Fruit fly (Drosophila melanogaster) whole organism, embryonic: ENCODE results near the gene Adck5.

Experiments
- B-H1 ChIP-seq: fragments of 200-800 bp; sonication (Bioruptor generic); IDR thresholded peaks from 3 replicates; pipeline ENCODE4 v1.3.6; 2022; ENCODE audit warnings: missing biosample characterization, missing genetic modification characterization
- CG10267 ChIP-seq: fragments of 200-800 bp; sonication (Bioruptor generic); optimal IDR thresholded peaks from 2 replicates; lab custom pipeline; 2018; ENCODE audit warnings: missing biosample characterization, mild to moderate bottlenecking, missing genetic modification characterization, moderate library complexity
- CG11085 ChIP-seq: fragments of 200-800 bp; sonication (Bioruptor generic); IDR thresholded peaks from 2 replicates; pipeline ENCODE4 v1.3.6; 2022; ENCODE audit warnings: missing biosample characterization, missing genetic modification characterization
- CG11398 ChIP-seq: fragments of 200-800 bp; sonication (Bioruptor generic); optimal IDR thresholded peaks from 2 replicates; lab custom pipeline; 2016; ENCODE audit warnings: missing biosample characterization, missing genetic modification characterization
- CG11456 ChIP-seq: fragments of 200-800 bp; sonication (Bioruptor generic); IDR thresholded peaks from 3 replicates; pipeline ENCODE4 v1.3.6; 2022; ENCODE audit warnings: missing biosample characterization, missing genetic modification characterization
- CG12299 ChIP-seq: fragments of 200-800 bp; sonication (Bioruptor generic); optimal IDR thresholded peaks from 2 replicates; lab custom pipeline; 2018; ENCODE audit warnings: missing biosample characterization, mild to moderate bottlenecking, missing genetic modification characterization
- CG13894 ChIP-seq: fragments of 200-800 bp; sonication (Bioruptor generic); optimal IDR thresholded peaks from 3 replicates; lab custom pipeline; 2018; ENCODE audit warnings: missing biosample characterization, mild to moderate bottlenecking, missing genetic modification characterization, moderate library complexity
- CG14050 ChIP-seq: fragments of 200-800 bp; sonication (Bioruptor generic); IDR thresholded peaks from 3 replicates; pipeline ENCODE4 v1.3.6; 2022; ENCODE audit warnings: missing biosample characterization, missing genetic modification characterization
- CG15073 ChIP-seq: fragments of 200-800 bp; sonication (Bioruptor generic); optimal IDR thresholded peaks from 2 replicates; lab custom pipeline; 2016; ENCODE audit warnings: missing biosample characterization, missing genetic modification characterization
- CG15696 ChIP-seq: fragments of 200-800 bp; sonication (Bioruptor generic); optimal IDR thresholded peaks from 2 replicates; lab custom pipeline; 2019; ENCODE audit warnings: missing biosample characterization, mild to moderate bottlenecking, missing genetic modification characterization, moderate library complexity
- CG1602 ChIP-seq: fragments of 200-800 bp; sonication (Bioruptor generic); optimal IDR thresholded peaks from 3 replicates; lab custom pipeline; 2016; ENCODE audit warnings: missing biosample characterization, missing genetic modification characterization
- CG17359 ChIP-seq: fragments of 200-800 bp; sonication (Bioruptor generic); optimal IDR thresholded peaks from 3 replicates; lab custom pipeline; 2018; ENCODE audit warnings: missing biosample characterization, mild to moderate bottlenecking, missing genetic modification characterization, moderate library complexity
- CG17361 ChIP-seq: fragments of 200-800 bp; sonication (Bioruptor generic); IDR thresholded peaks from 3 replicates; pipeline ENCODE4 v1.3.6; 2022; ENCODE audit warnings: missing biosample characterization, missing genetic modification characterization
- CG17829 ChIP-seq: fragments of 200-800 bp; optimal IDR thresholded peaks from 2 replicates; lab custom pipeline; 2019; ENCODE audit warnings: missing biosample characterization, mild to moderate bottlenecking, missing genetic modification characterization, moderate library complexity
- CG2116 ChIP-seq: fragments of 200-800 bp; sonication (Bioruptor generic); optimal IDR thresholded peaks from 3 replicates; lab custom pipeline; 2018; ENCODE audit warnings: missing biosample characterization, mild to moderate bottlenecking, missing genetic modification characterization
- CG32772 ChIP-seq: fragments of 200-800 bp; sonication (Bioruptor generic); IDR thresholded peaks from 2 replicates; pipeline ENCODE4 v1.3.6; 2022; ENCODE audit warnings: missing biosample characterization, missing genetic modification characterization
- CG3847 ChIP-seq: fragments of 200-800 bp; sonication (Bioruptor generic); IDR thresholded peaks from 2 replicates; pipeline ENCODE4 v1.3.6; 2022; ENCODE audit warnings: missing biosample characterization, missing genetic modification characterization
- CG6689 ChIP-seq: fragments of 200-800 bp; sonication (Bioruptor generic); IDR thresholded peaks from 2 replicates; pipeline ENCODE4 v1.3.6; 2022; ENCODE audit warnings: missing biosample characterization, missing genetic modification characterization
- CG8089 ChIP-seq: fragments of 200-800 bp; sonication (Bioruptor generic); optimal IDR thresholded peaks from 3 replicates; lab custom pipeline; 2016; ENCODE audit warnings: missing biosample characterization, missing genetic modification characterization
- CG8281 ChIP-seq: fragments of 200-800 bp; sonication (Bioruptor generic); optimal IDR thresholded peaks from 2 replicates; lab custom pipeline; 2018; ENCODE audit warnings: missing biosample characterization, mild to moderate bottlenecking, missing genetic modification characterization, moderate library complexity
- CG9817 ChIP-seq: fragments of 200-800 bp; sonication (Bioruptor generic); optimal IDR thresholded peaks from 2 replicates; lab custom pipeline; 2018; ENCODE audit warnings: missing biosample characterization, mild to moderate bottlenecking, missing genetic modification characterization, moderate library complexity
- CTCF ChIP-seq: fragments of 200-800 bp; sonication (Bioruptor generic); optimal IDR thresholded peaks from 2 replicates; lab custom pipeline; 2017; ENCODE audit warnings: missing biosample characterization, mild to moderate bottlenecking, missing genetic modification characterization, moderate library complexity
- Deaf1 ChIP-seq: fragments of 200-800 bp; optimal IDR thresholded peaks from 3 replicates; lab custom pipeline; 2019; ENCODE audit warnings: missing biosample characterization, mild to moderate bottlenecking, missing genetic modification characterization, moderate library complexity
- Dip2 ChIP-seq: fragments of 200-800 bp; sonication (Bioruptor generic); IDR thresholded peaks from 2 replicates; pipeline ENCODE4 v1.3.6; 2022; ENCODE audit warnings: missing biosample characterization, missing genetic modification characterization
- ERR ChIP-seq: fragments of 200-800 bp; sonication (Bioruptor generic); optimal IDR thresholded peaks from 2 replicates; lab custom pipeline; 2016; ENCODE audit warnings: missing biosample characterization, missing genetic modification characterization
- Hr3 ChIP-seq: fragments of 200-800 bp; sonication (Bioruptor generic); optimal IDR thresholded peaks from 3 replicates; lab custom pipeline; 2016; ENCODE audit warnings: missing biosample characterization, missing genetic modification characterization
- Oaz ChIP-seq: fragments of 200-800 bp; sonication (Bioruptor generic); IDR thresholded peaks from 2 replicates; pipeline ENCODE4 v1.3.6; 2022; ENCODE audit warnings: missing biosample characterization, missing genetic modification characterization
- Ptx1 ChIP-seq: fragments of 200-800 bp; sonication (Bioruptor generic); IDR thresholded peaks from 2 replicates; pipeline ENCODE4 v1.3.6; 2022; ENCODE audit warnings: missing biosample characterization, missing genetic modification characterization
- Rx ChIP-seq: fragments of 200-800 bp; sonication (Bioruptor generic); IDR thresholded peaks from 2 replicates; pipeline ENCODE4 v1.3.6; 2022; ENCODE audit warnings: missing biosample characterization, missing genetic modification characterization
- Trl ChIP-seq, 3 experiments: fragments of >200 bp in 2 of 3; fragments of 200-800 bp in 1 of 3; sonication (Bioruptor generic) in 1 of 3; optimal IDR thresholded peaks; 2 replicates in 1 of 3; 3 replicates in 2 of 3; lab custom pipeline; 2016 to 2017; ENCODE audit warnings: missing biosample characterization in 1 of 3, missing genetic modification characterization in 1 of 3
- YL-1 ChIP-seq: fragments of 200-800 bp; sonication (Bioruptor generic); optimal IDR thresholded peaks from 3 replicates; lab custom pipeline; 2017; ENCODE audit warnings: missing biosample characterization, mild to moderate bottlenecking, missing genetic modification characterization
- amos ChIP-seq: fragments of 200-800 bp; sonication (Bioruptor generic); IDR thresholded peaks from 2 replicates; pipeline ENCODE4 v1.3.6; 2022; ENCODE audit warnings: missing biosample characterization, missing genetic modification characterization; ENCODE audit not compliant: partially characterized antibody
- az2 ChIP-seq: fragments of 200-800 bp; sonication (Bioruptor generic); optimal IDR thresholded peaks from 3 replicates; lab custom pipeline; 2016; ENCODE audit warnings: missing biosample characterization, missing genetic modification characterization
- br ChIP-seq: fragments of >200 bp; optimal IDR thresholded peaks from 2 replicates; lab custom pipeline; 2017
- bsh ChIP-seq, 2 experiments: fragments of 200-800 bp; sonication (Bioruptor generic); optimal IDR thresholded peaks; 2 replicates each; lab custom pipeline; 2017 to 2018; ENCODE audit warnings: mild to moderate bottlenecking in 2 of 2, missing biosample characterization in 2 of 2, missing genetic modification characterization in 2 of 2, moderate library complexity in 1 of 2
- caup ChIP-seq: fragments of 200-800 bp; sonication (Bioruptor generic); optimal IDR thresholded peaks from 3 replicates; lab custom pipeline; 2017; ENCODE audit warnings: missing biosample characterization, mild to moderate bottlenecking, missing genetic modification characterization, moderate library complexity; ENCODE audit not compliant: severe bottlenecking
- fd3F ChIP-seq: fragments of 200-800 bp; sonication (Bioruptor generic); optimal IDR thresholded peaks from 2 replicates; lab custom pipeline; 2018; ENCODE audit warnings: missing biosample characterization, mild to moderate bottlenecking, missing genetic modification characterization, moderate library complexity
- lola ChIP-seq, 3 experiments: fragments of >200 bp in 2 of 3; fragments of 200-800 bp in 1 of 3; sonication (Bioruptor generic) in 1 of 3; optimal IDR thresholded peaks; 2 replicates each; lab custom pipeline; 2017 to 2019; ENCODE audit warnings: missing biosample characterization in 3 of 3, missing genetic modification characterization in 3 of 3, mild to moderate bottlenecking in 1 of 3, moderate library complexity in 1 of 3
- otp ChIP-seq: fragments of 200-800 bp; sonication (Bioruptor generic); IDR thresholded peaks from 3 replicates; pipeline ENCODE4, ENCODE4 v1.3.6; 2022; ENCODE audit warnings: missing biosample characterization, missing genetic modification characterization
- phol ChIP-seq: fragments of 200-800 bp; sonication (Bioruptor generic); optimal IDR thresholded peaks from 3 replicates; lab custom pipeline; 2018; ENCODE audit warnings: missing biosample characterization, mild to moderate bottlenecking, missing genetic modification characterization, moderate library complexity
- prd ChIP-seq, 3 experiments: fragments of >200 bp in 2 of 3; fragments of 200-800 bp in 1 of 3; sonication (Bioruptor generic) in 1 of 3; optimal IDR thresholded peaks in 2 of 3; IDR thresholded peaks in 1 of 3; 2 replicates in 2 of 3; 3 replicates in 1 of 3; pipeline versions ENCODE4 v1.3.6 to Lab custom; 2017 to 2022; ENCODE audit warnings: missing biosample characterization in 1 of 3, missing genetic modification characterization in 1 of 3
- psq ChIP-seq: fragments of 200-800 bp; sonication (Bioruptor generic); optimal IDR thresholded peaks from 2 replicates; lab custom pipeline; 2017; ENCODE audit warnings: missing biosample characterization, missing genetic modification characterization
- ranshi ChIP-seq: fragments of 200-800 bp; sonication (Bioruptor generic); IDR thresholded peaks from 2 replicates; pipeline ENCODE4 v1.3.6; 2022; ENCODE audit warnings: missing biosample characterization, missing genetic modification characterization
- rib ChIP-seq: fragments of 200-800 bp; sonication (Bioruptor generic); IDR thresholded peaks from 2 replicates; pipeline ENCODE4 v1.3.6; 2022; ENCODE audit warnings: missing biosample characterization, missing genetic modification characterization
- sima ChIP-seq: fragments of 200-800 bp; sonication (Bioruptor generic); optimal IDR thresholded peaks from 2 replicates; lab custom pipeline; 2016; ENCODE audit warnings: missing biosample characterization, missing genetic modification characterization
- sqz ChIP-seq: fragments of 200-800 bp; sonication (Bioruptor generic); optimal IDR thresholded peaks from 3 replicates; lab custom pipeline; 2018; ENCODE audit warnings: missing biosample characterization, mild to moderate bottlenecking, missing genetic modification characterization
- usp ChIP-seq: fragments of >200 bp; optimal IDR thresholded peaks from 2 replicates; lab custom pipeline; 2017; ENCODE audit warnings: missing biosample characterization, missing genetic modification characterization
- wdn ChIP-seq: fragments of 200-800 bp; sonication (Bioruptor generic); IDR thresholded peaks from 2 replicates; pipeline ENCODE4 v1.3.6; 2022; ENCODE audit warnings: missing biosample characterization, missing genetic modification characterization
- zen2 ChIP-seq: fragments of 200-800 bp; sonication (Bioruptor generic); IDR thresholded peaks from 3 replicates; pipeline ENCODE4 v1.3.6; 2022; ENCODE audit warnings: missing biosample characterization, missing genetic modification characterization; ENCODE audit not compliant: partially characterized antibody

The Adck5 gene

dm6 chr3L:11197291-11198021 lies 27.8 kb downstream of the Adck5 start, which contains the start of gene GlcAT-P (continued):
- TF ChIP-seq CG32772, result peak; percentile 34; the same call in 1 of the 2 replicates
- no peak for TF ChIP-seq br (lab: Kevin White, UChicago)
- TF ChIP-seq CG10267, result peak; percentile 70
- TF ChIP-seq rib, result no peak
- peak; percentile 11 for TF ChIP-seq CG2116 (GFP tag; lab: Kevin White, UChicago)
- peak; percentile 48 for TF ChIP-seq CG1602
- peak; percentile 75 for TF ChIP-seq Ptx1 (GFP tag; lab: Robert Waterston, UW)
- TF ChIP-seq CG11398 (GFP tag; lab: Kevin White, UChicago), result no peak
- TF ChIP-seq ERR, result no peak
- no peak for TF ChIP-seq usp (GFP tag; lab: Kevin White, UChicago)
- no peak for TF ChIP-seq psq (GFP tag; lab: Kevin White, UChicago)
- TF ChIP-seq CG17359, result peak; percentile 50
- no peak for TF ChIP-seq Dip2 (GFP tag; lab: Robert Waterston, UW)
- TF ChIP-seq Oaz (GFP tag; lab: Robert Waterston, UW), result peak; percentile 43
- TF ChIP-seq Hr3 (GFP tag; lab: Kevin White, UChicago), result peak; percentile 57
- TF ChIP-seq CG6689, result peak; percentile 88
- TF ChIP-seq CG3847 (GFP tag; lab: Robert Waterston, UW), result peak; percentile 68
- no peak for TF ChIP-seq prd (optimal IDR thresholded peaks at IDR 0.05; lab: Kevin White, UChicago)
- TF ChIP-seq prd (GFP tag; IDR thresholded peaks at IDR 0.05; lab: Robert Waterston, UW), result peak; percentile 63
- TF ChIP-seq ranshi (GFP tag; lab: Robert Waterston, UW), result peak; percentile 53; the same call in 1 of the 2 replicates
- peak; percentile 67 for TF ChIP-seq phol
- no peak for TF ChIP-seq zen2 (GFP tag; lab: Robert Waterston, UW)
- 0 out of 2 replicates have a peak, but pooled peaks have one; percentile 36 for TF ChIP-seq CG11085 (GFP tag; lab: Robert Waterston, UW)
- no peak for TF ChIP-seq CG11456 (GFP tag; lab: Robert Waterston, UW)
- peak; percentile 59; the same call in 2 of the 3 replicates for TF ChIP-seq B-H1 (GFP tag; lab: Robert Waterston, UW)
- TF ChIP-seq amos (GFP tag; lab: Robert Waterston, UW), result no peak; the same call in 1 of the 2 replicates
- TF ChIP-seq lola (GFP tag; optimal IDR thresholded peaks at IDR 0.05; lab: Kevin White, UChicago), result peak in 1 of 3 experiments; percentile 77
- no peak for TF ChIP-seq CTCF (GFP tag; lab: Kevin White, UChicago)
- TF ChIP-seq CG12299 (tag; lab: Kevin White, UChicago), result peak; percentile 52
- peak; percentile 59 for TF ChIP-seq fd3F (GFP tag; lab: Kevin White, UChicago)
- TF ChIP-seq CG15696 (tag; lab: Kevin White, UChicago), result peak; percentile 59
- TF ChIP-seq YL-1, result peak; percentile 13
- no peak for TF ChIP-seq CG15073 (GFP tag; lab: Kevin White, UChicago)
- peak; percentile 7 for TF ChIP-seq CG8281
- no peak for TF ChIP-seq wdn (GFP tag; lab: Robert Waterston, UW)
- peak; percentile 65 for TF ChIP-seq CG17829 (tag; lab: Kevin White, UChicago)
- TF ChIP-seq Deaf1 (tag; lab: Kevin White, UChicago), result peak; percentile 45
- peak; percentile 71 for TF ChIP-seq sqz (GFP tag; lab: Kevin White, UChicago)
- TF ChIP-seq caup (GFP tag; lab: Kevin White, UChicago), result peak; percentile 63
- TF ChIP-seq bsh (GFP tag; optimal IDR thresholded peaks at IDR 0.05; lab: Kevin White, UChicago), result peak in 1 of 2 experiments; percentile 78
- TF ChIP-seq CG9817 (tag; lab: Kevin White, UChicago), result peak; percentile 55
- no peak for TF ChIP-seq CG8089 (GFP tag; lab: Kevin White, UChicago)
- TF ChIP-seq CG17361 (GFP tag; lab: Robert Waterston, UW), result peak; percentile 87
- TF ChIP-seq CG14050 (GFP tag; lab: Robert Waterston, UW), result peak; percentile 46; the same call in 2 of the 3 replicates
- TF ChIP-seq Trl (optimal IDR thresholded peaks at IDR 0.05; lab: Kevin White, UChicago), result peak in 1 of 2 experiments; percentile 51
- no peak for TF ChIP-seq Trl (GFP tag; optimal IDR thresholded peaks at IDR 0.05; lab: Kevin White, UChicago)
- no peak for TF ChIP-seq Rx
- TF ChIP-seq sima (GFP tag; lab: Kevin White, UChicago), result no peak
- TF ChIP-seq CG13894, result peak; percentile 46
- TF ChIP-seq az2 (GFP tag; lab: Kevin White, UChicago), result peak; percentile 54
- TF ChIP-seq otp (GFP tag; lab: Robert Waterston, UW), result no peak
